Fruit fly (Drosophila melanogaster): ENCODE measurements around the gene DEF8.

DEF8 gene

DNA sequence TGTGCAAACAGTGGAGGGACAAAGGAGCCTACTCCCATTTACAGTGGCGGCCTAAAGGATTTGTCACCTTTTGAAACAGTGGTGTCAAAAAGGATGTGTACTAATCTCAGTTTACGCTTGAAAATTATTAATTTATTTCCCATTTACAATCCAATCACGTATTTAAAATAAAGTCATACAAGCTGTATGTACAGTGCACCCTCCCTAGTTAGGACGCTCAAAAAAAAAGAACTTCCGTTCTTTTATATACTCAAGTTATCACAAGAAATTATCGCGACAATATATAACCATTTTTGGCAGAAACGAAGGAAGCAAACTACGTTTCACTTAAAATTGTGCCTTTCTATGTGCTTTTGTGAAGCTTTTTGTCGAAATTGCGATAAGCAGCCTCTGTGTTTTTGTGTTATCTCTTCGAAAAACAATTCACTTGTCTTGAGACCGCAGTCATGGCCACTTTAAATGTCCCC, 7.3 kb downstream of the DEF8 start (continued):
- TF ChIP-seq pdm3 (GFP tag; optimal IDR thresholded peaks at IDR 0.05) (no peak), CG9139 (GFP tag; optimal IDR thresholded peaks at IDR 0.05) (no peak), CG10669 (GFP tag; optimal IDR thresholded peaks at IDR 0.05) (no peak), cyc (GFP tag; optimal IDR thresholded peaks at IDR 0.05) (peak; percentile 74), fd59A (GFP tag; optimal IDR thresholded peaks at IDR 0.05) (peak; percentile 34), CG1621 (tag; optimal IDR thresholded peaks at IDR 0.05) (peak; percentile 6), Ets21C (GFP tag; optimal IDR thresholded peaks at IDR 0.05) (peak; percentile 78), Ets96B (tag; optimal IDR thresholded peaks at IDR 0.05) (peak; percentile 43), achi (GFP tag; optimal IDR thresholded peaks at IDR 0.05) (peak; percentile 63), Hr38 (GFP tag; optimal IDR thresholded peaks at IDR 0.05) (no peak), dsx (GFP tag; optimal IDR thresholded peaks at IDR 0.05; ENCODE audit: poor library complexity, severe bottlenecking) (no peak), CG31627 (GFP tag; optimal IDR thresholded peaks at IDR 0.05) (peak; percentile 83), ss (GFP tag; optimal IDR thresholded peaks at IDR 0.05) (peak; percentile 5 to 27), svp (GFP tag) (no peak), fkh (GFP tag; optimal IDR thresholded peaks at IDR 0.05) (no peak), Eip78C (GFP tag) (peak; percentile 94), Sox14 (GFP tag; optimal IDR thresholded peaks at IDR 0.05) (peak; percentile 81), Sox15 (GFP tag; optimal IDR thresholded peaks at IDR 0.05) (peak; percentile 55), vri (GFP tag; optimal IDR thresholded peaks at IDR 0.05) (no peak), CG6792 (GFP tag; optimal IDR thresholded peaks at IDR 0.05) (peak; percentile 80), CG8119 (GFP tag; IDR thresholded peaks at IDR 0.05) (peak; percentile 41; the same call in 1 of the 3 replicates), salr (GFP tag; optimal IDR thresholded peaks at IDR 0.05) (peak; percentile 8 to 67), fd85E (GFP tag; optimal IDR thresholded peaks at IDR 0.05) (peak; percentile 0), Gug (GFP tag; IDR thresholded peaks at IDR 0.05) (0 out of 2 replicates have a peak, but pooled peaks have one; percentile 20), CG6854 (GFP tag; optimal IDR thresholded peaks at IDR 0.05) (no peak), CG11294 (GFP tag; IDR thresholded peaks at IDR 0.05) (0 out of 2 replicates have a peak, but pooled peaks have one; percentile 28), eg (GFP tag; IDR thresholded peaks at IDR 0.05) (peak; percentile 62; the same call in 1 of the 3 replicates), CG6276 (GFP tag; optimal IDR thresholded peaks at IDR 0.05) (no peak), Eip75B (GFP tag; optimal IDR thresholded peaks at IDR 0.05) (peak; percentile 84), CG8632 (GFP tag; optimal IDR thresholded peaks at IDR 0.05) (peak; percentile 73), CG6163 (GFP tag; IDR thresholded peaks at IDR 0.05) (peak; percentile 62; the same call in 2 of the 3 replicates), CG10631 (GFP tag; optimal IDR thresholded peaks at IDR 0.05) (peak; percentile 75), CG3919 (GFP tag; optimal IDR thresholded peaks at IDR 0.05) (no peak), lz (GFP tag; optimal IDR thresholded peaks at IDR 0.05) (peak; percentile 84), Sox102F (GFP tag; optimal IDR thresholded peaks at IDR 0.05) (no peak), Eip93F (GFP tag; optimal IDR thresholded peaks at IDR 0.05) (peak; percentile 11), CG8319 (GFP tag; optimal IDR thresholded peaks at IDR 0.05) (no peak), dac (GFP tag; optimal IDR thresholded peaks at IDR 0.05) (peak; percentile 20), CG4318 (GFP tag; optimal IDR thresholded peaks at IDR 0.05) (no peak), CG3032 (tag; optimal IDR thresholded peaks at IDR 0.05) (peak; percentile 40)

DNA sequence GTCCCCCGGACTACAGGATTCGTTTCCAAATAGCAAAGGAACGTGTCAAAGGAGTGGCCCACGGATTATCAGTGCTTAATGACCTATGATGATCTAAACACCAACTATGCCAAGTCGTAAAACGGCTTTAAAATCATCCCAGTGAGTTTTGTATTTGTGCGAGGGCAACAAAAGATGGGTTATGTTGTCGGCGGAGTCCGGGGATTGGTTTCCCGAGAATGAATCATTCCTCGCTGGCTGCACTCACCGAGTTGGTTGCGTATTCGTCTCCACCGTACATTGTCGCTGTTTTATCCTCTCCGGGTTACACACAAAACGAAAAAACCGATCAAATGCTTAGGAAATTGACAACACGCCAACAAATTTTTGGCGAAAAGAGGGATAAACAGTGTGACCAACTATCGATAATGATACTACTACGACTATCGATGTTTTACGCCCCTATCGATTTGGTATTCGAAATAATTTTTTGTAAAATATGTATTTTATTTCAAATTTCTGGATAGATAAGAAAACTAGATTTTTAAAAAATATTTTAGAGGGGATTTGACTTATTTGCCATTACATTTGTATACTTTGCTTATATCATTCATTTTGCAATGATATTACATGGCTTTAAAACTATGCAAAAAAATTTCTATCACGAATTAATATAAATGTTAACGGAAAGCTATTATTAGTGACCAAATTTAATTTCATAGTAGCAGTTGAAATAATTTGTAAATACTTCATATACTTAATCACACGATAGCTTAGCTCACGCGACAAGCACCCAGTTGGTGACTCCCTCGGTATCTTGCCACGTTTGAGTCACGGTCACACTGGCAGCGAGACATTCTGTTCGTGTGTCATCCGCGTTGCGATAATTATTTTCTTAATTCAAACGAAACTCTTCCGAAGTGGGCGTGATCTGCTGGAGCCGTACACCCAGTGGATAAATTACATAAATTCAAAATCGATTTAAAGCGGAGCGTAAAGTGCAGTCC, 14.1 kb downstream of the DEF8 start, which contains the start of the genes eIF3l and Nrx-IV:
Gene eIF3l, minus strand, starts transcription at position 389 of the 986 bp plus-strand sequence.
Gene Nrx-IV, plus strand, starts transcription at position 811 of the 986 bp plus-strand sequence.
- TF ChIP-seq esn (GFP tag; optimal IDR thresholded peaks at IDR 0.05): peak; percentile 16
- TF ChIP-seq CG6854 (GFP tag; optimal IDR thresholded peaks at IDR 0.05): peak; percentile 7
- TF ChIP-seq dsx (GFP tag; optimal IDR thresholded peaks at IDR 0.05; ENCODE audit: poor library complexity, severe bottlenecking): no peak

Measured in whole organism, prepupa.